Fruit fly (Drosophila melanogaster) whole organism, embryonic: ENCODE results near the gene CG12992.

ENCODE experiments used
- ATbp ChIP-seq: fragments of 200-800 bp; sonication (Bioruptor generic); optimal IDR thresholded peaks from 2 replicates; lab custom pipeline; 2017; ENCODE audit warnings: missing biosample characterization, mild to moderate bottlenecking, missing genetic modification characterization, missing genetic modification reagents
- Awh ChIP-seq: fragments of 200-800 bp; sonication (Bioruptor generic); IDR thresholded peaks from 2 replicates; pipeline ENCODE4, ENCODE4 v1.3.6; 2022; ENCODE audit warnings: missing biosample characterization, missing genetic modification characterization
- Bgb ChIP-seq: fragments of 200-800 bp; sonication (Bioruptor generic); IDR thresholded peaks from 2 replicates; pipeline ENCODE4 v1.3.6; 2022; ENCODE audit warnings: missing biosample characterization, missing genetic modification characterization; ENCODE audit not compliant: partially characterized antibody
- CG11093 ChIP-seq: fragments of 200-800 bp; sonication (Bioruptor generic); IDR thresholded peaks from 3 replicates; pipeline ENCODE4 v1.3.6; 2022; ENCODE audit warnings: missing biosample characterization, missing genetic modification characterization
- CG11247 ChIP-seq: fragments of 200-800 bp; sonication (Bioruptor generic); IDR thresholded peaks from 2 replicates; pipeline ENCODE4 v1.3.6; 2022; ENCODE audit warnings: missing biosample characterization, missing genetic modification characterization
- CG11456 ChIP-seq: fragments of 200-800 bp; sonication (Bioruptor generic); IDR thresholded peaks from 3 replicates; pipeline ENCODE4 v1.3.6; 2022; ENCODE audit warnings: missing biosample characterization, missing genetic modification characterization
- CG11560 ChIP-seq: fragments of 200-800 bp; sonication (Bioruptor generic); IDR thresholded peaks from 3 replicates; pipeline ENCODE4 v1.3.6; 2022; ENCODE audit warnings: missing biosample characterization, missing genetic modification characterization
- CG11695 ChIP-seq: fragments of 200-800 bp; sonication (Bioruptor generic); IDR thresholded peaks from 3 replicates; pipeline ENCODE4 v1.3.6; 2022; ENCODE audit warnings: missing biosample characterization, missing genetic modification characterization
- CG12071 ChIP-seq: fragments of 200-800 bp; sonication (Bioruptor generic); optimal IDR thresholded peaks from 3 replicates; lab custom pipeline; 2018; ENCODE audit warnings: missing biosample characterization, mild to moderate bottlenecking, missing genetic modification characterization
- CG12155 ChIP-seq: fragments of 200-800 bp; sonication (Bioruptor generic); optimal IDR thresholded peaks from 3 replicates; lab custom pipeline; 2016; ENCODE audit warnings: missing biosample characterization, missing genetic modification characterization
- CG13123 ChIP-seq: fragments of 200-800 bp; sonication (Bioruptor generic); optimal IDR thresholded peaks from 2 replicates; lab custom pipeline; 2016; ENCODE audit warnings: missing biosample characterization, missing genetic modification characterization
- CG14050 ChIP-seq: fragments of 200-800 bp; sonication (Bioruptor generic); IDR thresholded peaks from 3 replicates; pipeline ENCODE4 v1.3.6; 2022; ENCODE audit warnings: missing biosample characterization, missing genetic modification characterization
- CG15514 ChIP-seq: fragments of 200-800 bp; sonication (Bioruptor generic); optimal IDR thresholded peaks from 3 replicates; lab custom pipeline; 2017; ENCODE audit warnings: missing biosample characterization, missing genetic modification characterization, mild to moderate bottlenecking, moderate library complexity, missing genetic modification reagents
- CG18011 ChIP-seq: fragments of 200-800 bp; sonication (Bioruptor generic); optimal IDR thresholded peaks from 2 replicates; lab custom pipeline; 2017; ENCODE audit warnings: missing biosample characterization, missing genetic modification characterization, mild to moderate bottlenecking, moderate library complexity, missing genotype
- CG18262 ChIP-seq: fragments of 200-800 bp; optimal IDR thresholded peaks from 3 replicates; lab custom pipeline; 2019; ENCODE audit warnings: missing biosample characterization, mild to moderate bottlenecking, missing genetic modification characterization, moderate library complexity
- CG18619 ChIP-seq: fragments of 200-800 bp; sonication (Bioruptor generic); optimal IDR thresholded peaks from 3 replicates; lab custom pipeline; 2017; ENCODE audit warnings: missing biosample characterization, mild to moderate bottlenecking, missing genetic modification characterization
- CG3065 ChIP-seq: fragments of 200-800 bp; sonication (Bioruptor generic); optimal IDR thresholded peaks from 2 replicates; lab custom pipeline; 2016; ENCODE audit warnings: missing biosample characterization, missing genetic modification characterization
- CG3281 ChIP-seq: fragments of 200-800 bp; sonication (Bioruptor generic); optimal IDR thresholded peaks from 3 replicates; lab custom pipeline; 2017; ENCODE audit warnings: missing biosample characterization, mild to moderate bottlenecking, missing genetic modification characterization
- CG4820 ChIP-seq: fragments of 200-800 bp; sonication (Bioruptor generic); optimal IDR thresholded peaks from 3 replicates; lab custom pipeline; 2016; ENCODE audit warnings: missing biosample characterization, missing genetic modification characterization
- CG7357 ChIP-seq: fragments of 200-800 bp; sonication (Bioruptor generic); IDR thresholded peaks from 3 replicates; pipeline ENCODE4 v1.3.6; 2022; ENCODE audit warnings: missing biosample characterization, missing genetic modification characterization
- CG7839 ChIP-seq: fragments of 200-800 bp; sonication (Bioruptor generic); optimal IDR thresholded peaks from 3 replicates; lab custom pipeline; 2018; ENCODE audit warnings: missing biosample characterization, mild to moderate bottlenecking, missing genetic modification characterization, moderate library complexity
- CG7963 ChIP-seq: fragments of 200-800 bp; sonication (Bioruptor generic); IDR thresholded peaks from 3 replicates; pipeline ENCODE4 v1.3.6; 2022; ENCODE audit warnings: missing biosample characterization, missing genetic modification characterization; ENCODE audit not compliant: partially characterized antibody
- CG9876 ChIP-seq: fragments of 200-800 bp; sonication (Bioruptor generic); optimal IDR thresholded peaks from 2 replicates; lab custom pipeline; 2016; ENCODE audit warnings: missing biosample characterization, missing genetic modification characterization
- Deaf1 ChIP-seq: fragments of 200-800 bp; optimal IDR thresholded peaks from 3 replicates; lab custom pipeline; 2019; ENCODE audit warnings: missing biosample characterization, mild to moderate bottlenecking, missing genetic modification characterization, moderate library complexity
- Fer1 ChIP-seq: fragments of 200-800 bp; sonication (Bioruptor generic); optimal IDR thresholded peaks from 2 replicates; lab custom pipeline; 2017; ENCODE audit warnings: missing biosample characterization, mild to moderate bottlenecking, missing genetic modification characterization
- Fer2 ChIP-seq: fragments of 200-800 bp; sonication (Bioruptor generic); optimal IDR thresholded peaks from 2 replicates; lab custom pipeline; 2018; ENCODE audit warnings: missing biosample characterization, mild to moderate bottlenecking, missing genetic modification characterization, moderate library complexity
- HHEX ChIP-seq: fragments of 200-800 bp; sonication (Bioruptor generic); optimal IDR thresholded peaks from 3 replicates; lab custom pipeline; 2017; ENCODE audit warnings: missing biosample characterization, mild to moderate bottlenecking, missing genetic modification characterization, missing genetic modification reagents
- Hr39 ChIP-seq: fragments of >200 bp; optimal IDR thresholded peaks from 2 replicates; lab custom pipeline; 2017
- Lhr ChIP-seq: fragments of 200-800 bp; sonication (Bioruptor generic); optimal IDR thresholded peaks from 3 replicates; lab custom pipeline; 2017; ENCODE audit warnings: mild to moderate bottlenecking, missing biosample characterization, missing genetic modification reagents, missing genetic modification characterization
- MESR4 ChIP-seq: fragments of 200-800 bp; sonication (Bioruptor generic); optimal IDR thresholded peaks from 2 replicates; lab custom pipeline; 2018; ENCODE audit warnings: missing biosample characterization, mild to moderate bottlenecking, missing genetic modification characterization, moderate library complexity
- Med ChIP-seq: fragments of 200-800 bp; sonication (Bioruptor generic); peaks from one replicate; lab custom pipeline; 2016; ENCODE audit warnings: missing biosample characterization, missing genetic modification characterization, mild to moderate bottlenecking, inconsistent platforms, moderate library complexity
- NC2α ChIP-seq: fragments of 200-800 bp; sonication (Bioruptor generic); optimal IDR thresholded peaks from 2 replicates; lab custom pipeline; 2016; ENCODE audit warnings: missing biosample characterization, missing genetic modification characterization
- NFAT ChIP-seq: fragments of 200-800 bp; sonication (Bioruptor generic); IDR thresholded peaks from 2 replicates; pipeline ENCODE4 v1.3.6; 2022; ENCODE audit warnings: missing biosample characterization, missing genetic modification characterization
- Nf-YC ChIP-seq: fragments of 200-800 bp; optimal IDR thresholded peaks from 3 replicates; lab custom pipeline; 2019; ENCODE audit warnings: missing biosample characterization, mild to moderate bottlenecking, missing genetic modification characterization, moderate library complexity
- Side ChIP-seq: fragments of 200-800 bp; sonication (Bioruptor generic); optimal IDR thresholded peaks from 2 replicates; lab custom pipeline; 2016; ENCODE audit warnings: missing biosample characterization, missing genetic modification characterization
- Sox102F ChIP-seq: fragments of 200-800 bp; sonication (Bioruptor generic); optimal IDR thresholded peaks from 2 replicates; lab custom pipeline; 2018; ENCODE audit warnings: missing biosample characterization, mild to moderate bottlenecking, missing genetic modification characterization, moderate library complexity
- Ssrp ChIP-seq: fragments of 200-800 bp; sonication (Bioruptor generic); optimal IDR thresholded peaks from 2 replicates; lab custom pipeline; 2018; ENCODE audit warnings: missing biosample characterization, mild to moderate bottlenecking, missing genetic modification characterization, moderate library complexity
- Taf1 ChIP-seq: fragments of 200-800 bp; sonication (Bioruptor generic); IDR thresholded peaks from 2 replicates; pipeline ENCODE4 v1.3.6; 2022; ENCODE audit warnings: missing biosample characterization, missing genetic modification characterization
- ara ChIP-seq: fragments of 200-800 bp; sonication (Bioruptor generic); IDR thresholded peaks from 2 replicates; pipeline ENCODE4 v1.3.6; 2022; ENCODE audit warnings: missing biosample characterization, missing genetic modification characterization
- ash1 ChIP-seq: fragments of 200-800 bp; sonication (Bioruptor generic); optimal IDR thresholded peaks from 2 replicates; lab custom pipeline; 2018; ENCODE audit warnings: missing biosample characterization, mild to moderate bottlenecking, missing genetic modification characterization
- ci ChIP-seq: fragments of 200-800 bp; sonication (Bioruptor generic); IDR thresholded peaks from 3 replicates; pipeline ENCODE4 v1.3.6; 2022; ENCODE audit warnings: missing biosample characterization, missing genetic modification characterization
- ewg ChIP-seq: fragments of 200-800 bp; sonication (Bioruptor generic); optimal IDR thresholded peaks from 3 replicates; lab custom pipeline; 2017; ENCODE audit warnings: mild to moderate bottlenecking, missing biosample characterization, missing genetic modification reagents, missing genetic modification characterization
- h ChIP-seq: fragments of >200 bp; optimal IDR thresholded peaks from 2 replicates; lab custom pipeline; 2017
- jigr1 ChIP-seq: fragments of 200-800 bp; sonication (Bioruptor generic); IDR thresholded peaks from 3 replicates; pipeline ENCODE4 v1.3.6; 2022; ENCODE audit warnings: missing biosample characterization, missing genetic modification characterization
- p53 ChIP-seq: fragments of 200-800 bp; sonication (Bioruptor generic); optimal IDR thresholded peaks from 2 replicates; lab custom pipeline; 2016; ENCODE audit warnings: missing biosample characterization, missing genetic modification characterization
- sens-2 ChIP-seq: fragments of 200-800 bp; sonication (Bioruptor generic); IDR thresholded peaks from 2 replicates; pipeline ENCODE4 v1.3.6; 2022; ENCODE audit warnings: missing biosample characterization, missing genetic modification characterization
- sqz ChIP-seq: fragments of 200-800 bp; sonication (Bioruptor generic); optimal IDR thresholded peaks from 3 replicates; lab custom pipeline; 2018; ENCODE audit warnings: missing biosample characterization, mild to moderate bottlenecking, missing genetic modification characterization
- ssp ChIP-seq: fragments of 200-800 bp; sonication (Bioruptor generic); IDR thresholded peaks from 2 replicates; pipeline ENCODE4 v1.3.6; 2022; ENCODE audit warnings: missing biosample characterization, missing genetic modification characterization
- trh ChIP-seq: fragments of 200-800 bp; sonication (Bioruptor generic); optimal IDR thresholded peaks from 2 replicates; lab custom pipeline; 2016; ENCODE audit warnings: missing biosample characterization, missing genetic modification characterization
- unpg ChIP-seq: fragments of 200-800 bp; sonication (Bioruptor generic); optimal IDR thresholded peaks from 3 replicates; lab custom pipeline; 2018; ENCODE audit warnings: missing biosample characterization, mild to moderate bottlenecking, missing genetic modification characterization, moderate library complexity
- zfh1 ChIP-seq: fragments of 200-800 bp; sonication (Bioruptor generic); IDR thresholded peaks from 3 replicates; pipeline ENCODE4 v1.3.6; 2022; ENCODE audit warnings: missing biosample characterization, missing genetic modification characterization

CG12992 gene

dm6 chrX:17599330-17599729 lies 10.7 kb downstream of the CG12992 start, which contains the start of gene X11L (continued):
- TF ChIP-seq CG7357 (GFP tag; lab: Robert Waterston, UW) (peak; percentile 24; the same call in 1 of the 3 replicates), CG11695 (GFP tag; lab: Robert Waterston, UW) (peak; percentile 16; the same call in 1 of the 3 replicates), ara (GFP tag; lab: Robert Waterston, UW) (peak; percentile 66), Lhr (GFP tag; lab: Kevin White, UChicago) (peak; percentile 36), unpg (GFP tag; lab: Kevin White, UChicago) (no peak), CG13123 (GFP tag; lab: Kevin White, UChicago) (peak; percentile 60), Taf1 (GFP tag; lab: Robert Waterston, UW) (peak; percentile 41; the same call in 1 of the 2 replicates), CG9876 (peak; percentile 53), ewg (peak; percentile 53), CG12071 (GFP tag; lab: Kevin White, UChicago) (no peak), MESR4 (GFP tag; lab: Kevin White, UChicago) (no peak), ci (GFP tag; lab: Robert Waterston, UW) (peak; percentile 83), CG12155 (GFP tag; lab: Kevin White, UChicago) (peak; percentile 74), Side (GFP tag; lab: Kevin White, UChicago) (peak; percentile 56), CG7963 (GFP tag; lab: Robert Waterston, UW) (peak; percentile 77; the same call in 2 of the 3 replicates), Ssrp (tag; lab: Kevin White, UChicago) (peak; percentile 43), ATbp (GFP tag; lab: Kevin White, UChicago) (peak; percentile 52), jigr1 (GFP tag; lab: Robert Waterston, UW) (no peak), Nf-YC (peak; percentile 31), p53 (GFP tag; lab: Kevin White, UChicago) (peak; percentile 75), CG3065 (GFP tag; lab: Kevin White, UChicago) (no peak), sqz (GFP tag; lab: Kevin White, UChicago) (no peak), sens-2 (GFP tag; lab: Robert Waterston, UW) (no peak), trh (no peak), CG11560 (peak; percentile 74; the same call in 2 of the 3 replicates), CG7839 (tag; lab: Kevin White, UChicago) (no peak), zfh1 (GFP tag; lab: Robert Waterston, UW) (peak; percentile 77; the same call in 2 of the 3 replicates), NC2α (GFP tag; lab: Kevin White, UChicago) (no peak), Awh (GFP tag; lab: Robert Waterston, UW) (0 out of 2 replicates have a peak, but pooled peaks have one; percentile 30), Fer1 (GFP tag; lab: Kevin White, UChicago) (peak; percentile 53), CG3281 (GFP tag; lab: Kevin White, UChicago) (peak; percentile 30), CG11247 (GFP tag; lab: Robert Waterston, UW) (peak; percentile 72), ssp (peak; percentile 52; the same call in 1 of the 2 replicates), CG14050 (GFP tag; lab: Robert Waterston, UW) (peak; percentile 48; the same call in 2 of the 3 replicates), CG18262 (tag; lab: Kevin White, UChicago) (peak; percentile 50), CG4820 (peak; percentile 65), Sox102F (GFP tag; lab: Kevin White, UChicago) (no peak), Hr39 (lab: Kevin White, UChicago) (no peak), Fer2 (tag; lab: Kevin White, UChicago) (peak; percentile 16), CG18619 (GFP tag; lab: Kevin White, UChicago) (peak; percentile 69), Bgb (GFP tag; lab: Robert Waterston, UW) (peak; percentile 94), ash1 (GFP tag; lab: Kevin White, UChicago) (no peak), CG18011 (GFP tag; lab: Kevin White, UChicago) (peak; percentile 66), HHEX (GFP tag; lab: Kevin White, UChicago) (peak; percentile 66), h (lab: Kevin White, UChicago) (no peak), CG11093 (no peak; the same call in 2 of the 3 replicates), NFAT (GFP tag; lab: Robert Waterston, UW) (peak; percentile 78), CG11456 (GFP tag; lab: Robert Waterston, UW) (peak; percentile 77), Deaf1 (tag; lab: Kevin White, UChicago) (no peak), Med (GFP tag; lab: Kevin White, UChicago) (peak; percentile 96), CG15514 (GFP tag; lab: Kevin White, UChicago) (peak; percentile 78)
